Worm (Caenorhabditis elegans): ENCODE data around the gene ZK105.12.

DNA sequence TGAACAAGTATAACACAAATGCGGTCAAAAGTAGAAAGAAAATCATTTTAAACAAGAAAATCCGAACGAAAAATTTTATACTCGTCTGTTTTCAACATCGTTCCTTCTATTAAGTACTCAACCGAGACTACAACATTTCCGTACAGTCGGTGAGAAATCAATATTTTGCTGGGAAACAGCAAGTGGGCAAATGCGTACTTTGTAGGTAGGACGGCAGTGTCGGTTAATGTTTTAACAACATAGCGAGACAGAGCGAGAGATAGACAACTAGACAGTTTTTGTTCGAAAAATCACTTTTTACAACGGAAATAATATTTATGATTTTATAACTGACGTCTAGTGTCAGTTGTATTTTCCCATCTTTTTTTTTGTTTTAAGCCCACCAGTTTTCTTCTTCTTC lies 34.5 kb downstream of the ZK105.12 start, which contains the start of gene cyp-33A1:
- TF ChIP-seq nhr-237 (tag; optimal IDR thresholded peaks at IDR 0.05) (no peak), nhr-28 (tag; optimal IDR thresholded peaks at IDR 0.05) (no peak), nhr-25 (tag; optimal IDR thresholded peaks at IDR 0.05) (peak; percentile 25), elt-2 (tag; optimal IDR thresholded peaks at IDR 0.05) (peak; percentile 32), lin-15B (tag; optimal IDR thresholded peaks at IDR 0.05) (no peak), mdl-1 (tag; optimal IDR thresholded peaks at IDR 0.05) (no peak)
